Fruit fly (Drosophila melanogaster) whole organism, embryonic: ENCODE data around the gene Sytbeta.

ENCODE experiments used
- Atf3 ChIP-seq: fragments of 200-800 bp; sonication (Bioruptor generic); optimal IDR thresholded peaks from 3 replicates; lab custom pipeline; 2016; ENCODE audit warnings: missing biosample characterization, missing genetic modification characterization
- Bgb ChIP-seq: fragments of 200-800 bp; sonication (Bioruptor generic); IDR thresholded peaks from 2 replicates; pipeline ENCODE4 v1.3.6; 2022; ENCODE audit warnings: missing biosample characterization, missing genetic modification characterization; ENCODE audit not compliant: partially characterized antibody
- Bteb2 ChIP-seq: fragments of 200-800 bp; sonication (Bioruptor generic); optimal IDR thresholded peaks from 2 replicates; lab custom pipeline; 2016; ENCODE audit warnings: missing biosample characterization, missing genetic modification characterization
- CG10209 ChIP-seq: fragments of 200-800 bp; sonication (Bioruptor generic); optimal IDR thresholded peaks from 3 replicates; lab custom pipeline; 2017; ENCODE audit warnings: missing biosample characterization, mild to moderate bottlenecking, missing genetic modification characterization, missing genetic modification reagents
- CG10431 ChIP-seq: fragments of 200-800 bp; sonication (Bioruptor generic); optimal IDR thresholded peaks from 3 replicates; lab custom pipeline; 2018; ENCODE audit warnings: missing biosample characterization, mild to moderate bottlenecking, missing genetic modification characterization
- CG11085 ChIP-seq: fragments of 200-800 bp; sonication (Bioruptor generic); IDR thresholded peaks from 2 replicates; pipeline ENCODE4 v1.3.6; 2022; ENCODE audit warnings: missing biosample characterization, missing genetic modification characterization
- CG11456 ChIP-seq: fragments of 200-800 bp; sonication (Bioruptor generic); IDR thresholded peaks from 3 replicates; pipeline ENCODE4 v1.3.6; 2022; ENCODE audit warnings: missing biosample characterization, missing genetic modification characterization
- CG11560 ChIP-seq: fragments of 200-800 bp; sonication (Bioruptor generic); IDR thresholded peaks from 3 replicates; pipeline ENCODE4 v1.3.6; 2022; ENCODE audit warnings: missing biosample characterization, missing genetic modification characterization
- CG1233 ChIP-seq: fragments of 200-800 bp; sonication (Bioruptor generic); optimal IDR thresholded peaks from 4 replicates; lab custom pipeline; 2018; ENCODE audit warnings: missing biosample characterization, mild to moderate bottlenecking, missing genetic modification characterization
- CG15479 ChIP-seq: fragments of 200-800 bp; sonication (Bioruptor generic); optimal IDR thresholded peaks from 3 replicates; lab custom pipeline; 2019; ENCODE audit warnings: missing biosample characterization, mild to moderate bottlenecking, missing genetic modification characterization, moderate library complexity
- CG2199 ChIP-seq: fragments of 200-800 bp; sonication (Bioruptor generic); IDR thresholded peaks from 3 replicates; pipeline ENCODE4 v1.3.6; 2022; ENCODE audit warnings: missing biosample characterization, missing genetic modification characterization
- CG30431 ChIP-seq: fragments of 200-800 bp; sonication (Bioruptor generic); optimal IDR thresholded peaks from 2 replicates; lab custom pipeline; 2017; ENCODE audit warnings: missing biosample characterization, missing genetic modification characterization
- CG3407 ChIP-seq: fragments of 200-800 bp; sonication (Bioruptor generic); optimal IDR thresholded peaks from 2 replicates; lab custom pipeline; 2018; ENCODE audit warnings: missing biosample characterization, mild to moderate bottlenecking, missing genetic modification characterization
- CG6791 ChIP-seq: fragments of 200-800 bp; sonication (Bioruptor generic); IDR thresholded peaks from 3 replicates; pipeline ENCODE4 v1.3.6; 2022; ENCODE audit warnings: missing biosample characterization, missing genetic modification characterization; ENCODE audit not compliant: partially characterized antibody
- CG6813 ChIP-seq: fragments of 200-800 bp; sonication (Bioruptor generic); optimal IDR thresholded peaks from 2 replicates; lab custom pipeline; 2017; ENCODE audit warnings: missing biosample characterization, missing genetic modification characterization, mild to moderate bottlenecking, moderate library complexity, missing genetic modification reagents
- CG7839 ChIP-seq: fragments of 200-800 bp; sonication (Bioruptor generic); optimal IDR thresholded peaks from 3 replicates; lab custom pipeline; 2018; ENCODE audit warnings: missing biosample characterization, mild to moderate bottlenecking, missing genetic modification characterization, moderate library complexity
- CG8290 ChIP-seq, 3 experiments: fragments of 200-800 bp; sonication (Bioruptor generic); optimal IDR thresholded peaks; 2 replicates each; lab custom pipeline; 2016 to 2019; ENCODE audit warnings: missing biosample characterization in 3 of 3, missing genetic modification characterization in 3 of 3, mild to moderate bottlenecking in 2 of 3, moderate library complexity in 1 of 3
- CG8924 ChIP-seq: fragments of 200-800 bp; optimal IDR thresholded peaks from 3 replicates; lab custom pipeline; 2019; ENCODE audit warnings: missing biosample characterization, mild to moderate bottlenecking, missing genetic modification characterization, moderate library complexity
- CG8944 ChIP-seq: fragments of 200-800 bp; sonication (Bioruptor generic); optimal IDR thresholded peaks from 3 replicates; lab custom pipeline; 2016; ENCODE audit warnings: missing biosample characterization, missing genetic modification characterization
- D ChIP-seq, 2 experiments: fragments of 200-800 bp in 1 of 2; fragments of >200 bp in 1 of 2; sonication (Bioruptor generic) in 1 of 2; optimal IDR thresholded peaks; 2 replicates in 1 of 2; 3 replicates in 1 of 2; lab custom pipeline; 2017; ENCODE audit warnings: mild to moderate bottlenecking in 1 of 2, missing biosample characterization in 1 of 2, missing genetic modification characterization in 1 of 2, missing genetic modification reagents in 1 of 2
- D19A ChIP-seq: fragments of 200-800 bp; optimal IDR thresholded peaks from 3 replicates; lab custom pipeline; 2019; ENCODE audit warnings: missing biosample characterization, mild to moderate bottlenecking, missing genetic modification characterization, moderate library complexity
- Dll ChIP-seq: fragments of 200-800 bp; sonication (Bioruptor generic); IDR thresholded peaks from 4 replicates; pipeline ENCODE4 v1.3.6; 2022; ENCODE audit warnings: missing biosample characterization, missing genetic modification characterization; ENCODE audit not compliant: partially characterized antibody
- Ets65A ChIP-seq: fragments of 200-800 bp; sonication (Bioruptor generic); peaks from one replicate; lab custom pipeline; 2016; ENCODE audit warnings: missing biosample characterization, missing genetic modification characterization
- Ets97D ChIP-seq: fragments of 200-800 bp; sonication (Bioruptor generic); optimal IDR thresholded peaks from 3 replicates; lab custom pipeline; 2016; ENCODE audit warnings: missing biosample characterization, missing genetic modification characterization
- H15 ChIP-seq: fragments of 200-800 bp; sonication (Bioruptor generic); IDR thresholded peaks from 3 replicates; pipeline ENCODE4 v1.3.6; 2022; ENCODE audit warnings: missing biosample characterization, missing genetic modification characterization
- HLH3B ChIP-seq: fragments of 200-800 bp; sonication (Bioruptor generic); IDR thresholded peaks from 2 replicates; pipeline ENCODE4 v1.3.6; 2022; ENCODE audit warnings: missing biosample characterization, missing genetic modification characterization
- Hmx ChIP-seq: fragments of 200-800 bp; sonication (Bioruptor generic); optimal IDR thresholded peaks from 2 replicates; lab custom pipeline; 2016; ENCODE audit warnings: missing biosample characterization, missing genetic modification characterization
- Lhr ChIP-seq: fragments of 200-800 bp; sonication (Bioruptor generic); optimal IDR thresholded peaks from 3 replicates; lab custom pipeline; 2017; ENCODE audit warnings: mild to moderate bottlenecking, missing biosample characterization, missing genetic modification reagents, missing genetic modification characterization
- Oli ChIP-seq: fragments of 200-800 bp; sonication (Bioruptor generic); optimal IDR thresholded peaks from 2 replicates; lab custom pipeline; 2018; ENCODE audit warnings: missing biosample characterization, mild to moderate bottlenecking, missing genetic modification characterization, moderate library complexity
- Pdp1 ChIP-seq, 2 experiments: fragments of 200-800 bp; sonication (Bioruptor generic); optimal IDR thresholded peaks; 3 replicates each; lab custom pipeline; 2016; ENCODE audit warnings: missing biosample characterization in 2 of 2, missing genetic modification characterization in 2 of 2, mild to moderate bottlenecking in 1 of 2, moderate library complexity in 1 of 2
- Six4 ChIP-seq: fragments of 200-800 bp; sonication (Bioruptor generic); optimal IDR thresholded peaks from 2 replicates; lab custom pipeline; 2016; ENCODE audit warnings: missing biosample characterization, missing genetic modification characterization
- Sox100B ChIP-seq: fragments of 200-800 bp; sonication (Bioruptor generic); optimal IDR thresholded peaks from 3 replicates; lab custom pipeline; 2018; ENCODE audit warnings: missing biosample characterization, mild to moderate bottlenecking, missing genetic modification characterization
- Sox102F ChIP-seq: fragments of 200-800 bp; sonication (Bioruptor generic); optimal IDR thresholded peaks from 2 replicates; lab custom pipeline; 2018; ENCODE audit warnings: missing biosample characterization, mild to moderate bottlenecking, missing genetic modification characterization, moderate library complexity
- Spps ChIP-seq: fragments of 200-800 bp; sonication (Bioruptor generic); optimal IDR thresholded peaks from 2 replicates; lab custom pipeline; 2018; ENCODE audit warnings: missing biosample characterization, mild to moderate bottlenecking, missing genetic modification characterization
- ara ChIP-seq: fragments of 200-800 bp; sonication (Bioruptor generic); IDR thresholded peaks from 2 replicates; pipeline ENCODE4 v1.3.6; 2022; ENCODE audit warnings: missing biosample characterization, missing genetic modification characterization
- chm ChIP-seq: fragments of 200-800 bp; sonication (Bioruptor generic); IDR thresholded peaks from 2 replicates; pipeline ENCODE4 v1.3.6; 2022; ENCODE audit warnings: missing biosample characterization, missing genetic modification characterization
- crol ChIP-seq: fragments of 200-800 bp; sonication (Bioruptor generic); IDR thresholded peaks from 2 replicates; pipeline ENCODE4 v1.3.6; 2022; ENCODE audit warnings: missing biosample characterization, missing genetic modification characterization
- exex ChIP-seq: fragments of 200-800 bp; sonication (Bioruptor generic); optimal IDR thresholded peaks from 4 replicates; lab custom pipeline; 2018; ENCODE audit warnings: missing biosample characterization, mild to moderate bottlenecking, missing genetic modification characterization, moderate library complexity
- fu2 ChIP-seq: fragments of 200-800 bp; sonication (Bioruptor generic); optimal IDR thresholded peaks from 2 replicates; lab custom pipeline; 2016; ENCODE audit warnings: missing biosample characterization, missing genetic modification characterization
- hth ChIP-seq: fragments of >200 bp; optimal IDR thresholded peaks from 2 replicates; lab custom pipeline; 2017; ENCODE audit warnings: inconsistent platforms
- kni ChIP-seq: fragments of 200-800 bp; sonication (Bioruptor generic); optimal IDR thresholded peaks from 3 replicates; lab custom pipeline; 2017; ENCODE audit warnings: mild to moderate bottlenecking, missing biosample characterization, missing genetic modification reagents, missing genetic modification characterization
- phol ChIP-seq: fragments of 200-800 bp; sonication (Bioruptor generic); optimal IDR thresholded peaks from 3 replicates; lab custom pipeline; 2018; ENCODE audit warnings: missing biosample characterization, mild to moderate bottlenecking, missing genetic modification characterization, moderate library complexity
- pros ChIP-seq: fragments of 200-800 bp; sonication (Bioruptor generic); optimal IDR thresholded peaks from 3 replicates; lab custom pipeline; 2019; ENCODE audit warnings: missing biosample characterization, mild to moderate bottlenecking, missing genetic modification characterization, moderate library complexity
- psq ChIP-seq: fragments of 200-800 bp; sonication (Bioruptor generic); optimal IDR thresholded peaks from 2 replicates; lab custom pipeline; 2017; ENCODE audit warnings: missing biosample characterization, missing genetic modification characterization
- sima ChIP-seq: fragments of 200-800 bp; sonication (Bioruptor generic); optimal IDR thresholded peaks from 2 replicates; lab custom pipeline; 2016; ENCODE audit warnings: missing biosample characterization, missing genetic modification characterization
- tna ChIP-seq: fragments of 200-800 bp; sonication (Bioruptor generic); IDR thresholded peaks from 2 replicates; pipeline ENCODE4 v1.3.6; 2022; ENCODE audit warnings: missing biosample characterization, missing genetic modification characterization; ENCODE audit not compliant: partially characterized antibody
- ttk ChIP-seq: fragments of 200-800 bp; sonication (Bioruptor generic); IDR thresholded peaks from 2 replicates; pipeline ENCODE4 v2.1.2; 2022; ENCODE audit warnings: missing biosample characterization, missing genetic modification characterization
- unc-4 ChIP-seq: fragments of 200-800 bp; sonication (Bioruptor generic); IDR thresholded peaks from 2 replicates; pipeline ENCODE4 v1.3.6; 2022; ENCODE audit warnings: missing biosample characterization, missing genetic modification characterization; ENCODE audit not compliant: partially characterized antibody
- zf30C ChIP-seq: fragments of 200-800 bp; sonication (Bioruptor generic); optimal IDR thresholded peaks from 3 replicates; lab custom pipeline; 2018; ENCODE audit warnings: missing biosample characterization, mild to moderate bottlenecking, missing genetic modification characterization

Sytbeta gene

DNA sequence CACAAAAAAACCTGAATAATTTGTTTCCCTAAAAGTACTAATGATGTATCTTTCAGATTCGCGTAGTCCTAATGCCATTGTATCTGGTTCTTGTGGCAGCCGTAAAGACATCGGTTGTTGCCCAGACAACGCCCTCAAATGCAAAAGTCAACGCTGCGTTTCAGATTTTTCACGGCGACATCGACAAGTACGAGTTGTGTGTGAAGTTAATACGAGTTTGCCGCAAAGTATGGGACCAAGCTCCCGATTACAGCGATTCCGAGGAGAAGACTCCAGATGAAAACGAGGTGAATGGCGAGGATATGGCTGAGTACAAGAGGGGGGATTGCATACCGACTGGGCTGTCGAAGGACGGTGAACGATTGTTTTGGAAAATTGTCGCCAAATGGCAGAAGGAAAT, 84.7 kb downstream of the Sytbeta start:
- TF ChIP-seq Dll (GFP tag; lab: Robert Waterston, UW) (no peak), crol (GFP tag; lab: Robert Waterston, UW) (no peak), psq (GFP tag; lab: Kevin White, UChicago) (no peak), Bgb (no peak), Ets65A (no peak), CG8290 (GFP tag; optimal IDR thresholded peaks at IDR 0.05; lab: Kevin White, UChicago) (no peak), CG8290 (tag; optimal IDR thresholded peaks at IDR 0.05; lab: Kevin White, UChicago) (no peak), CG10431 (GFP tag; lab: Kevin White, UChicago) (no peak), sima (no peak), chm (GFP tag; lab: Robert Waterston, UW) (0 out of 2 replicates have a peak, but pooled peaks have one; percentile 47), D (optimal IDR thresholded peaks at IDR 0.05; lab: Kevin White, UChicago) (peak; percentile 64), D (GFP tag; optimal IDR thresholded peaks at IDR 0.05; lab: Kevin White, UChicago) (no peak), CG6813 (GFP tag; lab: Kevin White, UChicago) (no peak)
- TF ChIP-seq, all 482 proteins: peak for 2

DNA sequence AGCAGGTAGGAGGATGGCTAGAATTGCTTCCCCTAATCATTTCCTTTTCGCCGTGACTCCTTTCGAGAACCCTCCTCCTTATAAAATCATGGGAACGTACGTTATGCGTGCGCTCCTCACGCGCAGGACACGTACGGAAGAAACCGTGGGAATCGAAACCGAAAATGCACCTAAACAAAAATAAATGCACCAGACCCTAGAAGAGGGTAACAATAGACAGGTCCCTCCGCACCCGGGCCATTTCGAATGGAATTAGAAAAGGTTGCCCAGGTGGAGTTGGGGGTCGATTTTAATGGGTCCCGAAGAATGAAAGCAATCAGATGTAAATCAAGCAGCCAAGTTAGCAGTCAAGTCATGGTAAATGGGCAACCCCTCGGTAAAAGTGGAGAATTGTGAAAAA, 85.4 kb downstream of the Sytbeta start, which contains the start of gene CG3349:
TSS of gene CG3349 (plus strand) at position 289 of the 400 bp plus-strand sequence.
- TF ChIP-seq CG30431 (GFP tag; lab: Kevin White, UChicago) (no peak), zf30C (GFP tag; lab: Kevin White, UChicago) (no peak), CG2199 (peak; percentile 63; the same call in 1 of the 3 replicates), CG15479 (peak; percentile 27), CG1233 (GFP tag; lab: Kevin White, UChicago) (no peak), CG3407 (GFP tag; lab: Kevin White, UChicago) (no peak), CG7839 (tag; lab: Kevin White, UChicago) (no peak), Bteb2 (GFP tag; lab: Kevin White, UChicago) (no peak), CG11560 (no peak), Spps (tag; lab: Kevin White, UChicago) (no peak), Sox100B (no peak), unc-4 (GFP tag; lab: Robert Waterston, UW) (no peak), H15 (GFP tag; lab: Robert Waterston, UW) (no peak), ttk (no peak), Sox102F (GFP tag; lab: Kevin White, UChicago) (no peak), D19A (tag; lab: Kevin White, UChicago) (no peak), exex (tag; lab: Kevin White, UChicago) (no peak), CG10209 (GFP tag; lab: Kevin White, UChicago) (no peak), Hmx (GFP tag; lab: Kevin White, UChicago) (no peak), chm (GFP tag; lab: Robert Waterston, UW) (0 out of 2 replicates have a peak, but pooled peaks have one; percentile 25), kni (GFP tag; lab: Kevin White, UChicago) (peak; percentile 60), CG11456 (GFP tag; lab: Robert Waterston, UW) (no peak), phol (tag; lab: Kevin White, UChicago) (no peak), HLH3B (no peak), Atf3 (no peak), hth (lab: Kevin White, UChicago) (no peak), CG8924 (tag; lab: Kevin White, UChicago) (no peak), Oli (tag; lab: Kevin White, UChicago) (no peak), ara (GFP tag; lab: Robert Waterston, UW) (no peak), Ets97D (GFP tag; lab: Kevin White, UChicago) (no peak), Pdp1 (GFP tag; optimal IDR thresholded peaks at IDR 0.05; lab: Kevin White, UChicago) (no peak), CG6791 (GFP tag; lab: Robert Waterston, UW) (0 out of 3 replicates have a peak, but pooled peaks have one; percentile 14), fu2 (GFP tag; lab: Kevin White, UChicago) (no peak), pros (peak; percentile 10), tna (GFP tag; lab: Robert Waterston, UW) (peak; percentile 47; the same call in 1 of the 2 replicates), CG8944 (GFP tag; lab: Kevin White, UChicago) (no peak), Lhr (no peak), CG11085 (GFP tag; lab: Robert Waterston, UW) (no peak), Six4 (GFP tag; lab: Kevin White, UChicago) (no peak)
